Fruit fly (Drosophila melanogaster) whole organism, wandering third instar larva: Measurements from ENCODE around the gene CG15011.

Experiments
- Abd-B ChIP-seq: fragments of >200 bp; optimal IDR thresholded peaks from 2 replicates; lab custom pipeline; 2017; ENCODE audit warnings: missing biosample characterization, missing genetic modification characterization
- CG32264 ChIP-seq: fragments of 200-800 bp; sonication (Bioruptor generic); optimal IDR thresholded peaks from 2 replicates; lab custom pipeline; 2016; ENCODE audit warnings: missing biosample characterization, missing genetic modification characterization
- CG9705 ChIP-seq: fragments of 200-800 bp; sonication (Bioruptor generic); optimal IDR thresholded peaks from 2 replicates; lab custom pipeline; 2018; ENCODE audit warnings: missing biosample characterization, mild to moderate bottlenecking, missing genetic modification characterization
- CrebA ChIP-seq: fragments of 200-800 bp; sonication (Bioruptor generic); optimal IDR thresholded peaks from 2 replicates; lab custom pipeline; 2016; ENCODE audit warnings: missing biosample characterization, mild to moderate bottlenecking, missing genetic modification characterization, borderline replicate concordance
- Dfd ChIP-seq: fragments of >200 bp; optimal IDR thresholded peaks from 2 replicates; lab custom pipeline; 2017; ENCODE audit warnings: missing biosample characterization, missing genetic modification characterization
- Dif ChIP-seq: fragments of 200-275, 200-300 bp; sonication (Bioruptor generic); optimal IDR thresholded peaks from 2 replicates; lab custom pipeline; 2018; ENCODE audit warnings: missing biosample characterization, missing genetic modification characterization; ENCODE audit not compliant: partially characterized antibody
- GATAd ChIP-seq: sonication (Bioruptor generic); optimal IDR thresholded peaks from 2 replicates; lab custom pipeline; 2016; ENCODE audit warnings: missing biosample characterization, missing genetic modification characterization
- HLH106 ChIP-seq: fragments of 200-800 bp; optimal IDR thresholded peaks from 3 replicates; lab custom pipeline; 2019; ENCODE audit warnings: missing biosample characterization, mild to moderate bottlenecking, missing genetic modification characterization, moderate library complexity
- Hnf4 ChIP-seq: fragments of 200-800 bp; sonication (Bioruptor generic); optimal IDR thresholded peaks from 2 replicates; lab custom pipeline; 2016; ENCODE audit warnings: missing biosample characterization, mild to moderate bottlenecking, missing genetic modification characterization
- Hr78 ChIP-seq: fragments of >200 bp; optimal IDR thresholded peaks from 2 replicates; lab custom pipeline; 2017; ENCODE audit warnings: missing biosample characterization, missing genetic modification characterization
- Hr83 ChIP-seq: fragments of 200-300 bp; sonication (Bioruptor generic); optimal IDR thresholded peaks from 2 replicates; lab custom pipeline; 2016; ENCODE audit warnings: missing biosample characterization, mild to moderate bottlenecking, missing genetic modification characterization, moderate library complexity; ENCODE audit not compliant: poor library complexity, severe bottlenecking
- Jra ChIP-seq: sonication (Bioruptor generic); optimal IDR thresholded peaks from 2 replicates; lab custom pipeline; 2016; ENCODE audit warnings: missing biosample characterization, missing genetic modification characterization
- Mio ChIP-seq: sonication (Bioruptor generic); optimal IDR thresholded peaks from 2 replicates; lab custom pipeline; 2016; ENCODE audit warnings: missing biosample characterization, missing genetic modification characterization
- Myc ChIP-seq: fragments of >200 bp; optimal IDR thresholded peaks from 2 replicates; lab custom pipeline; 2017
- N ChIP-seq: fragments of >200 bp; optimal IDR thresholded peaks from 2 replicates; lab custom pipeline; 2018; ENCODE audit warnings: missing biosample characterization, missing external identifiers, missing genetic modification characterization
- OdsH ChIP-seq: fragments of 200-800 bp; sonication (Bioruptor generic); optimal IDR thresholded peaks from 2 replicates; lab custom pipeline; 2016; ENCODE audit warnings: missing biosample characterization, mild to moderate bottlenecking, missing genetic modification characterization
- Rel ChIP-seq, 2 experiments: fragments of 200-800 bp; sonication (Bioruptor generic) in 1 of 2; optimal IDR thresholded peaks; 2 replicates in 1 of 2; 3 replicates in 1 of 2; lab custom pipeline; 2016 to 2019; ENCODE audit warnings: mild to moderate bottlenecking in 2 of 2, missing biosample characterization in 2 of 2, missing genetic modification characterization in 2 of 2, moderate library complexity in 1 of 2
- Sp1 ChIP-seq: fragments of 200-800 bp; sonication (Bioruptor generic); optimal IDR thresholded peaks from 3 replicates; lab custom pipeline; 2019; ENCODE audit warnings: missing biosample characterization, mild to moderate bottlenecking, missing genetic modification characterization, moderate library complexity
- Vsx2 ChIP-seq: fragments of 200-300, 225-300 bp; sonication (Bioruptor generic); optimal IDR thresholded peaks from 2 replicates; lab custom pipeline; 2018; ENCODE audit warnings: missing biosample characterization, missing genetic modification characterization; ENCODE audit not compliant: partially characterized antibody
- br ChIP-seq: fragments of 200-800 bp; sonication (Bioruptor generic); optimal IDR thresholded peaks from 2 replicates; lab custom pipeline; 2016; ENCODE audit warnings: missing biosample characterization, missing genetic modification characterization
- brk ChIP-seq: fragments of 200-800 bp; sonication (Bioruptor generic); optimal IDR thresholded peaks from 2 replicates; lab custom pipeline; 2016; ENCODE audit warnings: missing biosample characterization, mild to moderate bottlenecking, missing genetic modification characterization
- dl ChIP-seq, 2 experiments: fragments of 175-275, 200-275 bp in 1 of 2; fragments of 200-275 bp in 1 of 2; sonication (Bioruptor generic); optimal IDR thresholded peaks; lab custom pipeline; 2018; ENCODE audit warnings: mild to moderate bottlenecking in 2 of 2, missing biosample characterization in 2 of 2, missing genetic modification characterization in 2 of 2, moderate library complexity in 2 of 2; ENCODE audit not compliant: partially characterized antibody in 2 of 2, insufficient read depth in 1 of 2
- dmrt93B ChIP-seq: fragments of 200-800 bp; sonication (Bioruptor generic); optimal IDR thresholded peaks from 2 replicates; lab custom pipeline; 2018; ENCODE audit warnings: missing biosample characterization, mild to moderate bottlenecking, missing genetic modification characterization
- dsf ChIP-seq: sonication (Bioruptor generic); optimal IDR thresholded peaks from 2 replicates; lab custom pipeline; 2016; ENCODE audit warnings: missing biosample characterization, missing genetic modification characterization, borderline replicate concordance
- ey ChIP-seq: fragments of 200-800 bp; sonication (Bioruptor generic); optimal IDR thresholded peaks from 2 replicates; lab custom pipeline; 2016; ENCODE audit warnings: missing biosample characterization, missing genetic modification characterization
- foxo ChIP-seq, 2 experiments: fragments of 200-800 bp; sonication (Bioruptor generic); optimal IDR thresholded peaks; 2 replicates in 1 of 2; 3 replicates in 1 of 2; lab custom pipeline; 2016 to 2017; ENCODE audit warnings: missing biosample characterization in 2 of 2, missing genetic modification characterization in 2 of 2
- fru ChIP-seq: fragments of 200-800 bp; sonication (Bioruptor generic); optimal IDR thresholded peaks from 3 replicates; lab custom pipeline; 2016; ENCODE audit warnings: missing biosample characterization, mild to moderate bottlenecking, missing genetic modification characterization
- h ChIP-seq: fragments of 200-800 bp; sonication (Bioruptor generic); optimal IDR thresholded peaks from 3 replicates; lab custom pipeline; 2016; ENCODE audit warnings: missing biosample characterization, mild to moderate bottlenecking, missing genetic modification characterization
- jim ChIP-seq: fragments of 175-275, 200-325 bp; sonication (Bioruptor generic); optimal IDR thresholded peaks from 2 replicates; lab custom pipeline; 2016; ENCODE audit warnings: missing biosample characterization, mild to moderate bottlenecking, missing genetic modification characterization
- lola ChIP-seq: fragments of >200 bp; optimal IDR thresholded peaks from 2 replicates; lab custom pipeline; 2017; ENCODE audit warnings: missing biosample characterization, missing genetic modification characterization
- pan ChIP-seq: fragments of >200 bp; optimal IDR thresholded peaks from 2 replicates; lab custom pipeline; 2017
- psq ChIP-seq: fragments of 200-800 bp; sonication (Bioruptor generic); optimal IDR thresholded peaks from 3 replicates; lab custom pipeline; 2017; ENCODE audit warnings: missing biosample characterization, mild to moderate bottlenecking, missing genetic modification characterization, moderate library complexity
- rgr ChIP-seq: fragments of 200-800 bp; sonication (Bioruptor generic); optimal IDR thresholded peaks from 3 replicates; lab custom pipeline; 2016; ENCODE audit warnings: missing biosample characterization, mild to moderate bottlenecking, missing genetic modification characterization
- sage ChIP-seq: fragments of 200-800 bp; sonication (Bioruptor generic); optimal IDR thresholded peaks from 2 replicates; lab custom pipeline; 2016; ENCODE audit warnings: missing biosample characterization, mild to moderate bottlenecking, missing genetic modification characterization
- sv ChIP-seq: fragments of 200-800 bp; sonication (Bioruptor generic); optimal IDR thresholded peaks from 3 replicates; lab custom pipeline; 2016; ENCODE audit warnings: missing biosample characterization, missing genetic modification characterization
- tai ChIP-seq: sonication (Bioruptor generic); optimal IDR thresholded peaks from 2 replicates; lab custom pipeline; 2016; ENCODE audit warnings: missing biosample characterization, missing genetic modification characterization
- usp ChIP-seq: fragments of >200 bp; optimal IDR thresholded peaks from 2 replicates; lab custom pipeline; 2017; ENCODE audit warnings: missing biosample characterization, missing genetic modification characterization
- woc ChIP-seq: sonication (Bioruptor generic); optimal IDR thresholded peaks from 2 replicates; lab custom pipeline; 2016; ENCODE audit warnings: missing biosample characterization, mild to moderate bottlenecking, missing genetic modification characterization

CG15011 gene

dm6 chr3L:4277796-4278195, 18.8 kb upstream of the CG15011 start, which contains the start of gene Ctl1:
Ctl1 (plus strand) TSS chr3L:4277962.
- TF ChIP-seq h (GFP tag; lab: Kevin White, UChicago) = no peak
- TF ChIP-seq CG32264 (GFP tag; lab: Kevin White, UChicago) = no peak
- no peak for TF ChIP-seq CG9705 (GFP tag; lab: Kevin White, UChicago)
- no peak for TF ChIP-seq Hnf4
- no peak for TF ChIP-seq Mio (GFP tag; lab: Kevin White, UChicago)

- no peak for TF ChIP-seq foxo (GFP tag; optimal IDR thresholded peaks at IDR 0.05; lab: Kevin White, UChicago)
- TF ChIP-seq Vsx2 (GFP tag; lab: Kevin White, UChicago) = no peak
- TF ChIP-seq psq = peak; percentile 10
Measured at dm6 chr3L:4272167-4272773, 13.3 kb upstream of the CG15011 start.

- TF ChIP-seq Abd-B (GFP tag; lab: Kevin White, UChicago) = no peak
- TF ChIP-seq CrebA (GFP tag; lab: Kevin White, UChicago) = no peak
- no peak for TF ChIP-seq OdsH (GFP tag; lab: Kevin White, UChicago)
- no peak for TF ChIP-seq GATAd
- no peak for TF ChIP-seq Rel (GFP tag; optimal IDR thresholded peaks at IDR 0.05; lab: Kevin White, UChicago)
- TF ChIP-seq Rel (tag; optimal IDR thresholded peaks at IDR 0.05; lab: Kevin White, UChicago) = peak; percentile 1
- TF ChIP-seq dl (GFP tag; optimal IDR thresholded peaks at IDR 0.05; lab: Kevin White, UChicago; ENCODE audit: insufficient read depth in 1 of 2, partially characterized antibody in 2 of 2) = no peak
- no peak for TF ChIP-seq dsf (GFP tag; lab: Kevin White, UChicago)
- TF ChIP-seq, all 38 proteins: peak for 1
Measured at dm6 chr3L:4270949-4271827, 12.2 kb upstream of the CG15011 start.

dm6 chr3L:4269920-4270319, 11.0 kb upstream of the CG15011 start:
- peak; percentile 90 for TF ChIP-seq Sp1 (GFP tag; lab: Kevin White, UChicago)
- TF ChIP-seq Hr83 = no peak
- peak; percentile 47 for TF ChIP-seq sage
- TF ChIP-seq Hr78 (GFP tag; lab: Kevin White, UChicago) = no peak
- TF ChIP-seq lola = no peak
- no peak for TF ChIP-seq Myc (lab: Kevin White, UChicago)
- TF ChIP-seq usp (GFP tag; lab: Kevin White, UChicago) = no peak
- peak; percentile 61 for TF ChIP-seq CG9705 (GFP tag; lab: Kevin White, UChicago)
- TF ChIP-seq fru = peak; percentile 71
- no peak for TF ChIP-seq dsf (GFP tag; lab: Kevin White, UChicago)
- TF ChIP-seq h (GFP tag; lab: Kevin White, UChicago) = peak; percentile 83
- TF ChIP-seq ey = peak; percentile 55
- TF ChIP-seq Vsx2 (GFP tag; lab: Kevin White, UChicago) = no peak
- peak; percentile 52 for TF ChIP-seq Hnf4
- TF ChIP-seq CrebA (GFP tag; lab: Kevin White, UChicago) = no peak
- TF ChIP-seq sv (GFP tag; lab: Kevin White, UChicago) = peak; percentile 3
- TF ChIP-seq CG32264 (GFP tag; lab: Kevin White, UChicago) = no peak
- peak; percentile 55 for TF ChIP-seq brk
- peak; percentile 53 for TF ChIP-seq woc (GFP tag; lab: Kevin White, UChicago)
- no peak for TF ChIP-seq Abd-B (GFP tag; lab: Kevin White, UChicago)
- TF ChIP-seq dmrt93B (GFP tag; lab: Kevin White, UChicago) = peak; percentile 75
- TF ChIP-seq jim (GFP tag; lab: Kevin White, UChicago) = no peak
- no peak for TF ChIP-seq tai
- TF ChIP-seq pan (lab: Kevin White, UChicago) = no peak
- peak; percentile 75 for TF ChIP-seq psq
- TF ChIP-seq HLH106 (tag; lab: Kevin White, UChicago) = peak; percentile 90
- no peak for TF ChIP-seq GATAd
- peak; percentile 86 for TF ChIP-seq OdsH (GFP tag; lab: Kevin White, UChicago)
- no peak for TF ChIP-seq Jra (GFP tag; lab: Kevin White, UChicago)
- no peak for TF ChIP-seq Dif (GFP tag; lab: Kevin White, UChicago)
- TF ChIP-seq N = no peak
- TF ChIP-seq dl (GFP tag; optimal IDR thresholded peaks at IDR 0.05; lab: Kevin White, UChicago; ENCODE audit: insufficient read depth in 1 of 2, partially characterized antibody in 2 of 2) = no peak
- peak; percentile 50 for TF ChIP-seq Rel (GFP tag; optimal IDR thresholded peaks at IDR 0.05; lab: Kevin White, UChicago)
- peak; percentile 63 for TF ChIP-seq Rel (tag; optimal IDR thresholded peaks at IDR 0.05; lab: Kevin White, UChicago)
- peak; percentile 79 for TF ChIP-seq rgr (GFP tag; lab: Kevin White, UChicago)
- peak in 1 of 2 experiments; percentile 86 for TF ChIP-seq foxo (GFP tag; optimal IDR thresholded peaks at IDR 0.05; lab: Kevin White, UChicago)
- peak; percentile 56 for TF ChIP-seq br (GFP tag; lab: Kevin White, UChicago)
- TF ChIP-seq Dfd (GFP tag; lab: Kevin White, UChicago) = no peak
- TF ChIP-seq Mio (GFP tag; lab: Kevin White, UChicago) = no peak
